Worm (Caenorhabditis elegans): Measurements from ENCODE around the gene Y46G5A.34.
A peak's percentile ranks its signal among the peaks of the same experiment; 100 is the strongest.

Y46G5A.34 gene

DNA sequence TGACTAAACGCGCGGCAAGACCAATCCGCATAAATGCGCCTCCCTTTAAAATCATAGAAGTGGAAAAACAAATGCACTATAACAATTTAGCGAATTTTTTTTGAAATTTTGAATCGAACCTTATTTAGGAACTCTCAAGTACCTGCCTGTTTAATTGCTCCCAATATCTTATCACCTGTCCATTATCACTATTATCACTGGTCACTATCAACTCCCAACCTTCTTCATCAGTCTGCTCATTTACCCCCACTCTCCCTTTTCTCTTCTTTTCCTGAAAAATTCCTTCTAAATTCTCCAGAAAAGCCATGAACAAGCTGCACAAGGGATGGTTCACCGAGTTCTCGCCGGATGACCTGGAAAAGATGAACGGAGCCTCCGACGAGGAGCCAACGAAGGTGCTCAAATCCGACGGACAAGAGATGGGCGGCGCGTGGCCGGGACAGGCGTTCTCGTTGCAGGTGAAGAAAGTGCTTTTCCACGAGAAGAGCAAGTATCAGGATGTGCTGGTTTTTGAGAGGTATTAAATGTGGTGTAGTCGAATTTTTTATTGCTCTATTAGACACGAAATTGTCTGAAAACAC, 30.2 kb downstream of the Y46G5A.34 start, which contains the start of gene spds-1:
Gene spds-1 (plus strand): TSS at position 298 of the 581 bp plus-strand sequence.
- TF ChIP-seq ama-1 (optimal IDR thresholded peaks at IDR 0.05): no peak
- TF ChIP-seq elt-2 (tag; optimal IDR thresholded peaks at IDR 0.05): peak; percentile 76
- no peak for TF ChIP-seq ceh-19 (GFP tag; optimal IDR thresholded peaks at IDR 0.05)

DNA sequence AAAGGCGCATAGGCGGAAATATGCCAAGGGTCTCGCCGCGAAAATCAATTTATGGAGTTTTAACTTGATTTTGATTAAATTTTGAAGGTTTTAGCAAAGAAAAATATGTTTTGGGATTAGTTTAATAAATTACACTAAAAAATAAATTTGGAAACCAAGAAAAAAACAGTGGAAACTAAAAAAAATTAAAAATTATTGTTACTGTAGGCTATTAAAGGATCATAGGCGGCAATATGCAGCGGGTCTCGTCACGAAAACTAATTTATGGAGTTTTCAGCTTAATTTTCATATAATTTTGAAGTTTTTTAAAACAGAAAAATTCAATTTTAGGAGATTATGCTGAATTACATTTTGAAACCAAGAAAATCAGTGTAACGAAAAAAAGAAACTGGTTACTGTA, 32.3 kb downstream of the Y46G5A.34 start:
- TF ChIP-seq syd-9 (tag; optimal IDR thresholded peaks at IDR 0.05) (no peak), unc-55 (GFP tag; optimal IDR thresholded peaks at IDR 0.05) (no peak), unc-42 (tag; optimal IDR thresholded peaks at IDR 0.05) (no peak), K09A11.1 (tag; optimal IDR thresholded peaks at IDR 0.05; ENCODE audit: insufficient read depth) (no peak), ceh-6 (GFP tag; optimal IDR thresholded peaks at IDR 0.05) (no peak), pha-4 (tag; optimal IDR thresholded peaks at IDR 0.05) (no peak), ceh-34 (tag; optimal IDR thresholded peaks at IDR 0.05) (no peak), ztf-16 (tag; optimal IDR thresholded peaks at IDR 0.05) (no peak), dmd-4 (tag; optimal IDR thresholded peaks at IDR 0.05; ENCODE audit: borderline replicate concordance) (no peak), sox-2 (GFP tag; IDR thresholded peaks at IDR 0.05) (no peak), hlh-6 (tag; optimal IDR thresholded peaks at IDR 0.05) (no peak)

DNA sequence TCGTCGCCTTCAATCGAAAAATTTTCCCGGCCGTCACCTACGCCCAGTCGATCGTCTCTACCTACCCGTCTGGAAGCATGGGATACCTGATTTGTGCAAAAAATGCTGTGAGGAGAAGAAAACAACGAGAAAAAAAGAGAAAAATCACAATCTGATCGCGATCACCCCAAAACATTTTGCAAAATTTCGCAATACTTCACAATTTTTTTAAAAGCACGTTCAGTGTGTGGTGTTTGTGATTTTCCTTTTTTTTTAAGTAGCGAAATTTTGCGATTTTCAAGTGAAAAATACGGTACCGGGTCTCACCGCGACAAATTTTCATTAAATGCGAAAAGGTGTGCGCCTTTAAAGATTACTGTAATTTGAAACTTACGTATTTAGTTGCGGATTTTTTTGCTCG, 33.2 kb downstream of the Y46G5A.34 start:
- TF ChIP-seq ttx-3 (tag; optimal IDR thresholded peaks at IDR 0.05) (no peak), ceh-31 (tag; optimal IDR thresholded peaks at IDR 0.05) (no peak), odd-2 (tag; optimal IDR thresholded peaks at IDR 0.05) (no peak), unc-86 (tag; optimal IDR thresholded peaks at IDR 0.05) (no peak), ceh-22 (tag; optimal IDR thresholded peaks at IDR 0.05) (no peak), ama-1 (optimal IDR thresholded peaks at IDR 0.05) (no peak), hlh-15 (tag; optimal IDR thresholded peaks at IDR 0.05) (no peak), pha-2 (tag; optimal IDR thresholded peaks at IDR 0.05) (no peak)

DNA sequence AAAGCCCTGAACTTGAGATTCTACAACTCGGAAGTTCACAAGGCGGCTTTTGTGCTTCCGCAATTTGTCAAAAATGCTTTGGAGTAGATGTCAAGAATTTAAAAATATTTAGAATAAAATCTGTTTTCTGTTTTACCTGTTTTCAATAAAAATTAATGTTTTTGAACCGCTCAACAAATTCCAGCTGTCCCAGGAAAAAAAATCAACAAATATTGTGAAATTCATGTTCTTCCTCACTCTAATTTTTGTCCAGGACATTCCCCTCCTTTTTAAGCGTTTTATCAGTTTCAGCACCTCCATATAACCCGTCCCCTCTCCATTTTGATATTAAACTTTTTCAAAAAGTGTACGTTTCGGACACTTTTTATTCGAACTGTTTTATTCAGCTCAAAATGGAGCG, 34.2 kb downstream of the Y46G5A.34 start, which contains the start of gene Y46G5A.20:
Gene Y46G5A.20 (plus strand): TSS at position 301 of the 400 bp plus-strand sequence.
- no peak for TF ChIP-seq rnt-1 (tag; optimal IDR thresholded peaks at IDR 0.05)
- no peak for TF ChIP-seq elt-2 (tag; optimal IDR thresholded peaks at IDR 0.05)
- no peak for TF ChIP-seq sdc-2 (tag; optimal IDR thresholded peaks at IDR 0.05)
- no peak for TF ChIP-seq hlh-30 (tag; optimal IDR thresholded peaks at IDR 0.05; ENCODE audit: insufficient read depth)
- no peak for TF ChIP-seq hlh-15 (tag; optimal IDR thresholded peaks at IDR 0.05)

DNA sequence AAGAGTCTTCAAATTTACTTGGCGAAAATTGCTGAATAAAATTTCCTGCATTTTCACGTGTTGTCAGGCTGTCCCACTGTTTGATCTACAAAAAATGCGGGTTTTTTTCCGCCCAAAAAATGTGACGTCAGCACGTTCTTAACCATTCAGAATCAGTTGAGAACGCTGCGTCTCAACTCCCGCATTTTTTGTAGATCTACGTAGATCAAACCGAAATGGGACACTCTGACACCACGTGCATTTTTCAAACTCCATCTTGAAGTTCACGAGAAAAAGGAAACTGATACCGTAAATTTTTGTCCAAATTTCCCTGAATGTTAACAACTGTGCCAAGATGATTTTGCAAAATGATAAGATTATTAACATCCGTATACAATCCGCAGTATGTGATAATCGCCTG, 36.8 kb downstream of the Y46G5A.34 start:
- TF ChIP-seq fkh-10 (GFP tag; optimal IDR thresholded peaks at IDR 0.05): no peak
- no peak for TF ChIP-seq eyg-1 (tag; optimal IDR thresholded peaks at IDR 0.05)
- TF ChIP-seq syd-9 (tag; optimal IDR thresholded peaks at IDR 0.05): no peak
- TF ChIP-seq hlh-30 (tag; optimal IDR thresholded peaks at IDR 0.05; ENCODE audit: insufficient read depth): no peak
- no peak for TF ChIP-seq unc-42 (tag; optimal IDR thresholded peaks at IDR 0.05)
- TF ChIP-seq ceh-9 (tag; optimal IDR thresholded peaks at IDR 0.05): no peak
- no peak for TF ChIP-seq ceh-34 (tag; optimal IDR thresholded peaks at IDR 0.05)
- no peak for TF ChIP-seq nhr-11 (tag; optimal IDR thresholded peaks at IDR 0.05)
- TF ChIP-seq fkh-6 (tag; optimal IDR thresholded peaks at IDR 0.05): no peak
- no peak for TF ChIP-seq F13H6.1 (tag; optimal IDR thresholded peaks at IDR 0.05)
- no peak for TF ChIP-seq elt-4 (tag; optimal IDR thresholded peaks at IDR 0.05)
- no peak for TF ChIP-seq pros-1 (tag; optimal IDR thresholded peaks at IDR 0.05)
- TF ChIP-seq ztf-16 (tag; optimal IDR thresholded peaks at IDR 0.05): no peak
- no peak for TF ChIP-seq hlh-6 (tag; optimal IDR thresholded peaks at IDR 0.05)
- no peak for TF ChIP-seq ahr-1 (tag; optimal IDR thresholded peaks at IDR 0.05)
